Worm (Caenorhabditis elegans) whole organism, L4 larva: ENCODE data around the gene C50F4.1.

Source experiments
- D1046.2 ChIP-seq: fragments of 200-800 bp; sonication (Bioruptor generic); IDR thresholded peaks from 2 replicates; pipeline ENCODE4 v1.3.6; 2022; ENCODE audit warnings: missing genetic modification characterization, missing compliant biosample characterization
- F10B5.3 ChIP-seq: sonication (generic microtip); optimal IDR thresholded peaks from 2 replicates; lab custom pipeline; 2016; ENCODE audit warnings: mild to moderate bottlenecking, missing genetic modification characterization, missing compliant biosample characterization
- R02D3.7 ChIP-seq: fragments of 150-350 bp; sonication (generic microtip); optimal IDR thresholded peaks from 3 replicates; lab custom pipeline; 2014; ENCODE audit warnings: missing biosample characterization, missing genetic modification characterization
- Y5F2A.4 ChIP-seq: fragments of 200-800 bp; sonication (Bioruptor generic); optimal IDR thresholded peaks from 2 replicates; lab custom pipeline; 2018; ENCODE audit warnings: mild to moderate bottlenecking, missing genetic modification characterization, missing compliant biosample characterization
- aha-1 ChIP-seq: fragments of 150-350 bp; peaks from one replicate; lab custom pipeline; 2014; ENCODE audit warnings: missing biosample characterization, missing genetic modification characterization
- arid-1 ChIP-seq: fragments of 200-800 bp; sonication (Bioruptor generic); conservative IDR thresholded peaks from 2 replicates; pipeline ENCODE4 v1.3.6; 2022; ENCODE audit warnings: missing genetic modification reagents, missing genetic modification characterization, missing compliant biosample characterization
- attf-4 ChIP-seq: sonication (generic microtip); optimal IDR thresholded peaks from 3 replicates; lab custom pipeline; 2017; ENCODE audit warnings: missing biosample characterization, missing genetic modification characterization
- ceh-20 ChIP-seq: fragments of 200-800 bp; sonication (Bioruptor generic); IDR thresholded peaks from 2 replicates; pipeline ENCODE4 v1.3.6; 2022; ENCODE audit warnings: missing genetic modification reagents, missing genetic modification characterization, missing compliant biosample characterization
- ceh-32 ChIP-seq: sonication (generic microtip); optimal IDR thresholded peaks from 2 replicates; lab custom pipeline; 2016; ENCODE audit warnings: mild to moderate bottlenecking, missing genetic modification characterization, missing compliant biosample characterization; ENCODE audit not compliant: poor library complexity
- ces-1 ChIP-seq: fragments of 150-350 bp; sonication (generic microtip); optimal IDR thresholded peaks from 4 replicates; lab custom pipeline; 2014; ENCODE audit warnings: missing biosample characterization, missing genetic modification reagents, missing genetic modification characterization
- daf-16 ChIP-seq, 3 experiments: sonication (generic microtip); optimal IDR thresholded peaks; 2 replicates each; lab custom pipeline; 2016 to 2017; ENCODE audit warnings: missing genetic modification characterization in 3 of 3, missing genetic modification reagents in 3 of 3, mild to moderate bottlenecking in 2 of 3, missing compliant biosample characterization in 2 of 3, missing biosample characterization in 1 of 3, moderate library complexity in 1 of 3
- dmd-6 ChIP-seq: fragments of 200-800 bp; sonication (Bioruptor generic); IDR thresholded peaks from 2 replicates; pipeline ENCODE4 v1.3.6; 2022; ENCODE audit warnings: missing genetic modification reagents, missing genetic modification characterization, missing compliant biosample characterization
- dmd-9 ChIP-seq: fragments of 200-800 bp; sonication (Bioruptor generic); IDR thresholded peaks from 2 replicates; pipeline ENCODE4 v1.3.6; 2022; ENCODE audit warnings: missing genetic modification reagents, missing genetic modification characterization, missing compliant biosample characterization
- dpl-1 ChIP-seq: fragments of 150-350 bp; optimal IDR thresholded peaks from 2 replicates; lab custom pipeline; 2014; ENCODE audit warnings: missing biosample characterization, missing genetic modification reagents, missing genetic modification characterization
- dve-1 ChIP-seq: sonication (generic microtip); optimal IDR thresholded peaks from 2 replicates; lab custom pipeline; 2017; ENCODE audit warnings: antibody characterized with exemption, mild to moderate bottlenecking, missing genetic modification characterization, missing compliant biosample characterization; ENCODE audit not compliant: insufficient read depth
- egl-27 ChIP-seq: sonication (generic microtip); optimal IDR thresholded peaks from 3 replicates; lab custom pipeline; 2017; ENCODE audit warnings: missing biosample characterization, missing genetic modification reagents, missing genetic modification characterization
- fos-1 ChIP-seq: fragments of 150-350 bp; optimal IDR thresholded peaks from 2 replicates; lab custom pipeline; 2014; ENCODE audit warnings: missing biosample characterization, missing genetic modification characterization
- hif-1 ChIP-seq, 2 experiments: sonication (generic microtip); optimal IDR thresholded peaks; 2 replicates each; lab custom pipeline; 2016 to 2017; ENCODE audit warnings: missing compliant biosample characterization in 2 of 2, missing genetic modification characterization in 2 of 2, missing genetic modification reagents in 2 of 2, missing genotype in 2 of 2, mild to moderate bottlenecking in 1 of 2
- hlh-11 ChIP-seq: fragments of 200-800 bp; sonication (Bioruptor generic); optimal IDR thresholded peaks from 2 replicates; lab custom pipeline; 2018; ENCODE audit warnings: mild to moderate bottlenecking, missing genetic modification characterization, missing compliant biosample characterization
- hlh-30 ChIP-seq: sonication (generic microtip); optimal IDR thresholded peaks from 2 replicates; lab custom pipeline; 2017; ENCODE audit warnings: antibody characterized with exemption, mild to moderate bottlenecking, missing genetic modification characterization, missing compliant biosample characterization; ENCODE audit not compliant: insufficient read depth
- lim-7 ChIP-seq: fragments of 200-800 bp; sonication (Bioruptor generic); IDR thresholded peaks from 2 replicates; pipeline ENCODE4 v1.3.6; 2022; ENCODE audit warnings: missing genetic modification characterization, missing compliant biosample characterization
- lin-1 ChIP-seq: fragments of 200-800 bp; sonication (Bioruptor generic); IDR thresholded peaks from 2 replicates; pipeline ENCODE4 v1.3.6; 2022; ENCODE audit warnings: missing genetic modification reagents, missing genetic modification characterization, missing compliant biosample characterization
- lsy-2 ChIP-seq, 2 experiments: fragments of 150-350 bp in 1 of 2; sonication (generic microtip) in 1 of 2; optimal IDR thresholded peaks; 2 replicates each; lab custom pipeline; 2014 to 2017; ENCODE audit warnings: missing biosample characterization in 2 of 2, missing genetic modification characterization in 2 of 2
- mdl-1 ChIP-seq, 2 experiments: fragments of 150-350 bp in 1 of 2; sonication (generic microtip) in 1 of 2; optimal IDR thresholded peaks; 2 replicates each; lab custom pipeline; 2014 to 2017; ENCODE audit warnings: missing biosample characterization in 2 of 2, missing genetic modification characterization in 2 of 2
- mdt-29 ChIP-seq: fragments of 200-800 bp; sonication (Bioruptor generic); IDR thresholded peaks from 2 replicates; pipeline ENCODE4 v1.3.6; 2022; ENCODE audit warnings: missing genetic modification reagents, missing genetic modification characterization, missing compliant biosample characterization
- mep-1 ChIP-seq: fragments of 150-350 bp; sonication (generic microtip); optimal IDR thresholded peaks from 3 replicates; lab custom pipeline; 2014; ENCODE audit warnings: missing biosample characterization, missing genetic modification characterization
- mxl-2 ChIP-seq: fragments of 200-800 bp; sonication (Bioruptor generic); conservative IDR thresholded peaks from 2 replicates; pipeline ENCODE4 v1.3.6; 2022; ENCODE audit warnings: missing genetic modification reagents, missing genetic modification characterization, missing compliant biosample characterization
- mxl-3 ChIP-seq: fragments of 200-800 bp; sonication (Bioruptor generic); optimal IDR thresholded peaks from 2 replicates; lab custom pipeline; 2018; ENCODE audit warnings: mild to moderate bottlenecking, missing genetic modification characterization, missing compliant biosample characterization
- nhr-10 ChIP-seq: fragments of 150-350 bp; optimal IDR thresholded peaks from 2 replicates; lab custom pipeline; 2014; ENCODE audit warnings: missing biosample characterization, missing genetic modification characterization
- nhr-11 ChIP-seq: fragments of 150-350 bp; optimal IDR thresholded peaks from 2 replicates; lab custom pipeline; 2014; ENCODE audit warnings: missing biosample characterization, missing genetic modification characterization
- nhr-111 ChIP-seq: fragments of 200-800 bp; sonication (Bioruptor generic); optimal IDR thresholded peaks from 2 replicates; lab custom pipeline; 2018; ENCODE audit warnings: mild to moderate bottlenecking, missing genetic modification characterization, missing compliant biosample characterization
- nhr-28 ChIP-seq: fragments of 150-350 bp; optimal IDR thresholded peaks from 2 replicates; lab custom pipeline; 2014; ENCODE audit warnings: missing biosample characterization, missing genetic modification characterization
- nhr-41 ChIP-seq: fragments of 200-800 bp; sonication (Bioruptor generic); IDR thresholded peaks from 2 replicates; pipeline ENCODE4 v1.3.6; 2022; ENCODE audit warnings: missing genetic modification reagents, missing genetic modification characterization, missing compliant biosample characterization
- nhr-42 ChIP-seq: fragments of 200-800 bp; sonication (Bioruptor generic); IDR thresholded peaks from 2 replicates; pipeline ENCODE4 v1.3.6; 2022; ENCODE audit warnings: missing genetic modification characterization, missing compliant biosample characterization
- nhr-6 ChIP-seq: fragments of 150-350 bp; optimal IDR thresholded peaks from 2 replicates; lab custom pipeline; 2014; ENCODE audit warnings: missing biosample characterization, missing genetic modification characterization
- nhr-76 ChIP-seq: fragments of 150-350 bp; optimal IDR thresholded peaks from 2 replicates; lab custom pipeline; 2014; ENCODE audit warnings: missing biosample characterization, missing genetic modification characterization
- php-3 ChIP-seq: fragments of 200-800 bp; sonication (Bioruptor generic); IDR thresholded peaks from 2 replicates; pipeline ENCODE4 v1.3.6; 2022; ENCODE audit warnings: missing genetic modification reagents, missing genetic modification characterization, missing compliant biosample characterization
- pqm-1 ChIP-seq: sonication (generic microtip); optimal IDR thresholded peaks from 2 replicates; lab custom pipeline; 2017; ENCODE audit warnings: missing biosample characterization, missing genetic modification characterization
- rbr-2 ChIP-seq: sonication (generic microtip); optimal IDR thresholded peaks from 2 replicates; lab custom pipeline; 2016; ENCODE audit warnings: missing genotype, missing genetic modification characterization, missing compliant biosample characterization
- zfp-3 ChIP-seq: fragments of 200-800 bp; sonication (Bioruptor generic); conservative IDR thresholded peaks from 2 replicates; pipeline ENCODE4 v1.3.6; 2022; ENCODE audit warnings: missing genetic modification reagents, missing genetic modification characterization, missing compliant biosample characterization
- zip-2 ChIP-seq: fragments of 150-350 bp; optimal IDR thresholded peaks from 2 replicates; lab custom pipeline; 2014; ENCODE audit warnings: missing biosample characterization, missing genetic modification characterization
- ztf-7 ChIP-seq: fragments of 150-350 bp; optimal IDR thresholded peaks from 2 replicates; lab custom pipeline; 2014; ENCODE audit warnings: missing biosample characterization, missing genetic modification characterization

C50F4.1 gene

ce11 chrV:9503152-9503817 is 23.3 kb upstream of the C50F4.1 start (continued):
- no peak for TF ChIP-seq ceh-32 (tag; lab: Kevin White, UChicago)
- no peak for TF ChIP-seq nhr-6 (tag; lab: Kevin White, UChicago)
- peak; percentile 14 to 45 for TF ChIP-seq hif-1 (tag; optimal IDR thresholded peaks at IDR 0.05; lab: Kevin White, UChicago)
- TF ChIP-seq lsy-2 (tag; optimal IDR thresholded peaks at IDR 0.05; lab: Kevin White, UChicago), result peak in 1 of 2 experiments; percentile 65
- TF ChIP-seq lim-7 (GFP tag; lab: Robert Waterston, UW), result peak; percentile 87
- peak; percentile 65 for TF ChIP-seq hlh-11 (tag; lab: Kevin White, UChicago)
- peak; percentile 86 for TF ChIP-seq mdt-29 (GFP tag; lab: Robert Waterston, UW)
- TF ChIP-seq rbr-2 (tag; lab: Kevin White, UChicago), result peak; percentile 75
- no peak for TF ChIP-seq attf-4 (tag; lab: Kevin White, UChicago)
- no peak for TF ChIP-seq R02D3.7 (tag; lab: Kevin White, UChicago)
- TF ChIP-seq mep-1 (tag; lab: Kevin White, UChicago), result peak; percentile 56
- TF ChIP-seq nhr-42 (GFP tag; lab: Robert Waterston, UW), result peak; percentile 81
- TF ChIP-seq ces-1, result no peak
- TF ChIP-seq nhr-111 (GFP tag; lab: Kevin White, UChicago), result peak; percentile 6
- TF ChIP-seq nhr-10, result no peak
- TF ChIP-seq ztf-7 (tag; lab: Kevin White, UChicago), result no peak
- TF ChIP-seq Y5F2A.4 (GFP tag; lab: Kevin White, UChicago), result peak; percentile 35
- TF ChIP-seq mxl-3 (GFP tag; lab: Kevin White, UChicago), result peak; percentile 54
- TF ChIP-seq F10B5.3 (tag; lab: Kevin White, UChicago), result no peak
- TF ChIP-seq daf-16 (GFP tag; optimal IDR thresholded peaks at IDR 0.05; lab: Kevin White, UChicago), result peak in 1 of 2 experiments; percentile 81
- peak; percentile 51 for TF ChIP-seq daf-16 (tag; optimal IDR thresholded peaks at IDR 0.05; lab: Kevin White, UChicago)
- 0 out of 2 replicates have a peak, but pooled peaks have one; percentile 59 for TF ChIP-seq zfp-3 (GFP tag; lab: Robert Waterston, UW)
- 0 out of 2 replicates have a peak, but pooled peaks have one; percentile 49 for TF ChIP-seq dmd-9 (GFP tag; lab: Robert Waterston, UW)
- no peak for TF ChIP-seq zip-2
- peak; percentile 78 for TF ChIP-seq arid-1 (GFP tag; lab: Robert Waterston, UW)
- no peak for TF ChIP-seq nhr-76 (tag; lab: Kevin White, UChicago)
- peak; percentile 67; the same call in 1 of the 2 replicates for TF ChIP-seq lin-1 (GFP tag; lab: Robert Waterston, UW)

DNA sequence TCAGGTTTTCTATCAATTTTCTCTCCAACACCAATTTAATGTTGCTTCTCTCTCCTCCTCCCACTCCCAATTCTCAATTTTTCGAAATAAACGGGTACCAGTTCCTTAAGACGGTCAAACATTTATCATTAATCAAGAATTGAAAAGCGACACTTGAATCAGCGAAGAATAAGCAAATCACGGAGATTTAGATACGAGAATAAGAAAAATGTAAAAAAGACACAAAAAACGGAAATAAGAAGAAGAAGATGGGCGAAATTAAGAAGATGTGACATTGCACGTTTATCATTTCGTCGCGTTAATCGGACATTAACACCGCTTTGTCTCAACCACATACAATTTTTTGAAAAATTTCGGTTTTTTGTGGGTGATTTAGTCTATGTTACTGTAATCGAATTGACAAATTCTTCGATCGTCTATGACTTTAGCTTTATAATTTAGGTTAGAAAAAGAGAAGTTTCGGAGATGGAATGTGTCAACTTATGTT is 22.1 kb upstream of the C50F4.1 start, which contains the start of gene haao-1:
TSS of gene haao-1 (plus strand) at position 437 of the 487 bp plus-strand sequence.
- peak; percentile 6 for TF ChIP-seq hlh-11 (tag; lab: Kevin White, UChicago)
- no peak for TF ChIP-seq egl-27
- TF ChIP-seq rbr-2 (tag; lab: Kevin White, UChicago), result no peak
- no peak for TF ChIP-seq nhr-41
- peak; percentile 87 for TF ChIP-seq aha-1
- TF ChIP-seq attf-4 (tag; lab: Kevin White, UChicago), result no peak
- TF ChIP-seq mxl-2 (GFP tag; lab: Robert Waterston, UW), result no peak
- TF ChIP-seq mxl-3 (GFP tag; lab: Kevin White, UChicago), result peak; percentile 13
- no peak for TF ChIP-seq D1046.2 (GFP tag; lab: Robert Waterston, UW)

DNA sequence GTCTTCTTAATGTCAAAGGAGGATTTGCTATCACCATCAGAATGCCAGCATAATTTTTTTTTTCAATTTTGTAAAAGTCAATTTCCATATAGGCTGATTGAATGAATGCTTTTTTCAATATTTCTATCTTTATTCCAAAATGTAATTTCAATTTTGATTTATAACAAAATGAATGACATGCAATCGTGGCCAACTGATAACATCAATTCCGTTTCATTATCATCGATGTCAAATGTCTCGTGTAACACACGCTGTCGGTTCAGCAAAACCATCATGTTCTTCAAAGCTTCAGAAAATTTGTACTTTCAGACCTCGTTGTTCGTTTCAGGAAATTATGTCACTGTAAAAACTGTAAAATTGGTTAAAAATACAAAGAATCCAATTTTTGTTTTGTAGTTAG is 19.7 kb upstream of the C50F4.1 start:
- TF ChIP-seq zfp-3 (GFP tag; lab: Robert Waterston, UW) (no peak), fos-1 (tag; lab: Kevin White, UChicago) (no peak), mep-1 (tag; lab: Kevin White, UChicago) (peak; percentile 15), php-3 (GFP tag; lab: Robert Waterston, UW) (peak; percentile 96), hlh-11 (tag; lab: Kevin White, UChicago) (peak; percentile 23), nhr-41 (0 out of 2 replicates have a peak, but pooled peaks have one; percentile 41), daf-16 (GFP tag; optimal IDR thresholded peaks at IDR 0.05; lab: Kevin White, UChicago) (no peak), daf-16 (tag; optimal IDR thresholded peaks at IDR 0.05; lab: Kevin White, UChicago) (peak; percentile 25), nhr-11 (tag; lab: Kevin White, UChicago) (no peak), dpl-1 (GFP tag; lab: Kevin White, UChicago) (no peak), hlh-30 (peak; percentile 48), dve-1 (tag; lab: Kevin White, UChicago) (peak; percentile 68), mdl-1 (tag; optimal IDR thresholded peaks at IDR 0.05; lab: Kevin White, UChicago) (peak in 1 of 2 experiments; percentile 37), pqm-1 (tag; lab: Kevin White, UChicago) (peak; percentile 71), nhr-28 (tag; lab: Kevin White, UChicago) (peak; percentile 79), dmd-6 (GFP tag; lab: Robert Waterston, UW) (peak; percentile 94), ceh-20 (GFP tag; lab: Robert Waterston, UW) (peak; percentile 90), mxl-3 (GFP tag; lab: Kevin White, UChicago) (peak; percentile 83)
- TF ChIP-seq, all 104 proteins: peak for 13
